Worm (Caenorhabditis elegans): Measurements from ENCODE around the gene rig-6.

The rig-6 gene

DNA sequence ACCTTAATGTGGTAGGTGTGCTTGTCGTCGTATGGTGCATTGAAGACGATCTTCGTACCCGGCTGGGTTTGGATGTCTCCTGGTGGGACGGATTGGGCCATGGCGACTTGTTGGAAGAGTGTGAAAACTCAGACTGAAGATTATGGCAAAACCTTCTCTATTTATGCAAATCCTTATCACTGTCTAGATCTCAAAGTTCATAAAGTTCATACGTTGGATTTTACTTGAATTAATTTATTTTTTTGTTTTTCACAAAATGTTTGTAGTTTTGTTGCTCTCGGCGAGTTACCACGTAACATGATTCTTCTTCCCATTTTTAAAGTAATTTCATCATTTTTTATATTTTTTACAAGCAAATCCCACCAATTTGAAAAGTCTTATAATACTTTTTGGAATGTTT lies 25.7 kb downstream of the rig-6 start, which contains the start of gene msp-3:
TSS of gene msp-3 (minus strand) at position 101 of the 400 bp plus-strand sequence.
- TF ChIP-seq rbr-2 (tag; optimal IDR thresholded peaks at IDR 0.05), result no peak
- TF ChIP-seq hif-1 (tag; optimal IDR thresholded peaks at IDR 0.05), result no peak
- no peak for TF ChIP-seq ceh-62 (tag; optimal IDR thresholded peaks at IDR 0.05)
- no peak for TF ChIP-seq ceh-20 (GFP tag; IDR thresholded peaks at IDR 0.05)
- no peak for TF ChIP-seq gei-8 (GFP tag; optimal IDR thresholded peaks at IDR 0.05)
- TF ChIP-seq nhr-28 (tag; optimal IDR thresholded peaks at IDR 0.05), result no peak
- no peak for TF ChIP-seq madf-5 (GFP tag; IDR thresholded peaks at IDR 0.05)
- no peak for TF ChIP-seq duxl-1 (tag; optimal IDR thresholded peaks at IDR 0.05; ENCODE audit: poor library complexity)
- no peak for TF ChIP-seq jun-1 (tag; optimal IDR thresholded peaks at IDR 0.05)
- TF ChIP-seq F26F4.8 (GFP tag; conservative IDR thresholded peaks at IDR 0.05), result no peak

- TF ChIP-seq attf-4 (tag; optimal IDR thresholded peaks at IDR 0.05), result no peak
- no peak for TF ChIP-seq tra-1 (GFP tag; IDR thresholded peaks at IDR 0.05)
- TF ChIP-seq nhr-77 (tag; optimal IDR thresholded peaks at IDR 0.05), result no peak
- no peak for TF ChIP-seq nhr-6 (tag; optimal IDR thresholded peaks at IDR 0.05)
- TF ChIP-seq zfp-3 (GFP tag; conservative IDR thresholded peaks at IDR 0.05), result no peak
- TF ChIP-seq ctbp-1 (GFP tag; IDR thresholded peaks at IDR 0.05), result no peak
- TF ChIP-seq ZK337.2 (GFP tag; IDR thresholded peaks at IDR 0.05), result no peak
- TF ChIP-seq Y5F2A.4 (GFP tag; optimal IDR thresholded peaks at IDR 0.05), result no peak
- TF ChIP-seq dve-1 (tag; optimal IDR thresholded peaks at IDR 0.05; ENCODE audit: insufficient read depth), result no peak
- TF ChIP-seq lim-7 (GFP tag; IDR thresholded peaks at IDR 0.05), result no peak
- TF ChIP-seq lin-13 (GFP tag; optimal IDR thresholded peaks at IDR 0.05), result no peak
- TF ChIP-seq dmd-6 (GFP tag; IDR thresholded peaks at IDR 0.05), result no peak
- no peak for TF ChIP-seq egl-27 (tag; optimal IDR thresholded peaks at IDR 0.05)
These were observed 27.4 kb downstream of the rig-6 start, which contains the start of gene nep-12 for ce11 chrII:4784436-4784835. nep-12 (minus strand) TSS chrII:4784536.

ce11 chrII:4779753-4780152 lies 32.1 kb downstream of the rig-6 start:
- TF ChIP-seq T20F7.1 (GFP tag; optimal IDR thresholded peaks at IDR 0.05) (no peak), hlh-30 (tag; optimal IDR thresholded peaks at IDR 0.05; ENCODE audit: insufficient read depth) (no peak), lin-15B (tag; optimal IDR thresholded peaks at IDR 0.05) (no peak), F10B5.3 (tag; optimal IDR thresholded peaks at IDR 0.05) (no peak), ces-1 (GFP tag; optimal IDR thresholded peaks at IDR 0.05) (no peak), ztf-11 (tag; optimal IDR thresholded peaks at IDR 0.05) (no peak), cey-2 (tag; optimal IDR thresholded peaks at IDR 0.05; ENCODE audit: borderline replicate concordance, insufficient read depth) (no peak), lin-39 (tag; optimal IDR thresholded peaks at IDR 0.05) (no peak), madf-9 (GFP tag; conservative IDR thresholded peaks at IDR 0.05) (no peak), zip-11 (GFP tag; IDR thresholded peaks at IDR 0.05) (no peak), set-16 (GFP tag; IDR thresholded peaks at IDR 0.05) (no peak), ZK337.2 (GFP tag; IDR thresholded peaks at IDR 0.05) (no peak), zag-1 (tag; optimal IDR thresholded peaks at IDR 0.05) (no peak), egl-27 (tag; optimal IDR thresholded peaks at IDR 0.05) (no peak), F26F4.8 (GFP tag; conservative IDR thresholded peaks at IDR 0.05) (no peak), attf-4 (tag; optimal IDR thresholded peaks at IDR 0.05) (no peak), skn-1 (tag; optimal IDR thresholded peaks at IDR 0.05) (no peak), daf-19 (GFP tag; conservative IDR thresholded peaks at IDR 0.05) (no peak)

ce11 chrII:4776933-4777332 lies 35.0 kb downstream of the rig-6 start, which contains the start of gene F26G1.11:
F26G1.11 (plus strand) TSS chrII:4777137.
- TF ChIP-seq ces-1 (GFP tag; optimal IDR thresholded peaks at IDR 0.05) (no peak), nhr-77 (tag; optimal IDR thresholded peaks at IDR 0.05) (no peak), mxl-3 (GFP tag; optimal IDR thresholded peaks at IDR 0.05) (no peak), lin-39 (tag; optimal IDR thresholded peaks at IDR 0.05) (no peak), nhr-28 (tag; optimal IDR thresholded peaks at IDR 0.05) (no peak), daf-16 (GFP tag; optimal IDR thresholded peaks at IDR 0.05) (no peak), daf-16 (tag; optimal IDR thresholded peaks at IDR 0.05) (peak; percentile 73), F49E8.2 (tag; optimal IDR thresholded peaks at IDR 0.05; ENCODE audit: borderline replicate concordance) (no peak), nhr-11 (tag; optimal IDR thresholded peaks at IDR 0.05) (no peak), F10B5.3 (tag; optimal IDR thresholded peaks at IDR 0.05) (no peak), pqm-1 (tag; optimal IDR thresholded peaks at IDR 0.05) (peak; percentile 86), Y105C5A.15 (GFP tag; IDR thresholded peaks at IDR 0.05) (no peak), hlh-11 (tag; optimal IDR thresholded peaks at IDR 0.05) (peak; percentile 42), dve-1 (tag; optimal IDR thresholded peaks at IDR 0.05; ENCODE audit: insufficient read depth) (peak; percentile 62), Y75B8A.6 (GFP tag; IDR thresholded peaks at IDR 0.05) (no peak), T26A8.4 (GFP tag; IDR thresholded peaks at IDR 0.05) (no peak), lir-3 (tag; optimal IDR thresholded peaks at IDR 0.05) (no peak)
